Fruit fly (Drosophila melanogaster) whole organism, adult: ENCODE results near the gene CG6144.

Source experiments
- CG11617 ChIP-seq: fragments of 200-800 bp; sonication (Bioruptor generic); optimal IDR thresholded peaks from 2 replicates; lab custom pipeline; 2017; ENCODE audit warnings: mild to moderate bottlenecking, missing biosample characterization, missing genetic modification reagents, missing genetic modification characterization
- CG14711 ChIP-seq: fragments of 200-800 bp; sonication (Bioruptor generic); optimal IDR thresholded peaks from 2 replicates; lab custom pipeline; 2018; ENCODE audit warnings: missing biosample characterization, mild to moderate bottlenecking, missing genetic modification characterization, moderate library complexity
- CG1620 ChIP-seq: fragments of 200-800 bp; sonication (Bioruptor generic); optimal IDR thresholded peaks from 2 replicates; lab custom pipeline; 2016; ENCODE audit warnings: missing biosample characterization, missing genetic modification characterization
- Crg-1 ChIP-seq: fragments of 200-800 bp; sonication (Bioruptor generic); optimal IDR thresholded peaks from 2 replicates; lab custom pipeline; 2016; ENCODE audit warnings: missing biosample characterization, missing genetic modification characterization
- Hr96 ChIP-seq: fragments of 200-800 bp; sonication (Bioruptor generic); optimal IDR thresholded peaks from 2 replicates; lab custom pipeline; 2016; ENCODE audit warnings: missing biosample characterization, missing genetic modification characterization
- bab1 ChIP-seq: fragments of 200-800 bp; sonication (Bioruptor generic); optimal IDR thresholded peaks from 3 replicates; lab custom pipeline; 2019; ENCODE audit warnings: missing biosample characterization, mild to moderate bottlenecking, missing genetic modification characterization, moderate library complexity
- cic ChIP-seq: fragments of 200-800 bp; sonication (Bioruptor generic); optimal IDR thresholded peaks from 2 replicates; lab custom pipeline; 2017; ENCODE audit warnings: missing biosample characterization, mild to moderate bottlenecking, missing genetic modification characterization, moderate library complexity
- cnc ChIP-seq, 2 experiments: fragments of >200 bp; optimal IDR thresholded peaks; 2 replicates each; lab custom pipeline; 2017
- kay ChIP-seq: fragments of 200-800 bp; sonication (Bioruptor generic); peaks from one replicate; lab custom pipeline; 2016; ENCODE audit warnings: missing biosample characterization, missing genetic modification characterization, borderline replicate concordance
- ovo ChIP-seq: fragments of 200-800 bp; sonication (Bioruptor generic); optimal IDR thresholded peaks from 2 replicates; lab custom pipeline; 2016; ENCODE audit warnings: missing biosample characterization, missing genetic modification characterization
- pad ChIP-seq: fragments of 200-800 bp; sonication (Bioruptor generic); optimal IDR thresholded peaks from 3 replicates; lab custom pipeline; 2017; ENCODE audit warnings: missing biosample characterization, missing genetic modification characterization, mild to moderate bottlenecking, moderate library complexity, missing genetic modification reagents
- tj ChIP-seq: fragments of 200-800 bp; sonication (Bioruptor generic); optimal IDR thresholded peaks from 3 replicates; lab custom pipeline; 2017; ENCODE audit warnings: missing biosample characterization, mild to moderate bottlenecking, missing genetic modification characterization, moderate library complexity
- toe ChIP-seq: fragments of 200-800 bp; sonication (Bioruptor generic); optimal IDR thresholded peaks from 2 replicates; lab custom pipeline; 2016; ENCODE audit warnings: missing biosample characterization, missing genetic modification characterization

- no peak for TF ChIP-seq CG1620 (GFP tag; lab: Kevin White, UChicago)
- TF ChIP-seq CG11617 (GFP tag; lab: Kevin White, UChicago), result no peak
- no peak for TF ChIP-seq cnc (optimal IDR thresholded peaks at IDR 0.05; lab: Kevin White, UChicago)
- no peak for TF ChIP-seq cic
- no peak for TF ChIP-seq kay (GFP tag; lab: Kevin White, UChicago)
- TF ChIP-seq CG14711 (tag; lab: Kevin White, UChicago), result no peak
- TF ChIP-seq Crg-1, result no peak
- no peak for TF ChIP-seq toe (GFP tag; lab: Kevin White, UChicago)
- TF ChIP-seq Hr96 (GFP tag; lab: Kevin White, UChicago), result no peak
- TF ChIP-seq bab1 (GFP tag; lab: Kevin White, UChicago), result no peak
- no peak for TF ChIP-seq tj (GFP tag; lab: Kevin White, UChicago)
- no peak for TF ChIP-seq ovo (GFP tag; lab: Kevin White, UChicago)
- TF ChIP-seq pad (GFP tag; lab: Kevin White, UChicago), result no peak
Measured at dm6 chr2L:10539360-10539759, 50.9 kb downstream of the CG6144 start.
